Fruit fly (Drosophila melanogaster) whole organism, embryonic: ENCODE measurements around the gene Fum1.

Experiments
- ATbp ChIP-seq: fragments of 200-800 bp; sonication (Bioruptor generic); optimal IDR thresholded peaks from 2 replicates; lab custom pipeline; 2017; ENCODE audit warnings: missing biosample characterization, mild to moderate bottlenecking, missing genetic modification characterization, missing genetic modification reagents
- Awh ChIP-seq: fragments of 200-800 bp; sonication (Bioruptor generic); IDR thresholded peaks from 2 replicates; pipeline ENCODE4, ENCODE4 v1.3.6; 2022; ENCODE audit warnings: missing biosample characterization, missing genetic modification characterization
- CG10366 ChIP-seq: fragments of 200-800 bp; sonication (Bioruptor generic); IDR thresholded peaks from 2 replicates; pipeline ENCODE4 v1.3.6; 2022; ENCODE audit warnings: missing biosample characterization, missing genetic modification characterization
- CG12219 ChIP-seq: fragments of 200-800 bp; sonication (Bioruptor generic); optimal IDR thresholded peaks from 3 replicates; lab custom pipeline; 2018; ENCODE audit warnings: missing biosample characterization, mild to moderate bottlenecking, missing genetic modification characterization
- CG15269 ChIP-seq: fragments of 200-800 bp; sonication (Bioruptor generic); optimal IDR thresholded peaks from 2 replicates; lab custom pipeline; 2018; ENCODE audit warnings: missing biosample characterization, mild to moderate bottlenecking, missing genetic modification characterization, moderate library complexity
- CG17328 ChIP-seq: fragments of 200-800 bp; sonication (Bioruptor generic); IDR thresholded peaks from 2 replicates; pipeline ENCODE4 v1.3.6; 2022; ENCODE audit warnings: missing biosample characterization, missing genetic modification characterization
- CG17568 ChIP-seq: fragments of 200-800 bp; sonication (Bioruptor generic); optimal IDR thresholded peaks from 2 replicates; lab custom pipeline; 2018; ENCODE audit warnings: missing biosample characterization, mild to moderate bottlenecking, missing genetic modification characterization, moderate library complexity
- CG30020 ChIP-seq: fragments of 200-800 bp; optimal IDR thresholded peaks from 2 replicates; lab custom pipeline; 2019; ENCODE audit warnings: missing biosample characterization, mild to moderate bottlenecking, missing genetic modification characterization, moderate library complexity
- CG31365 ChIP-seq: fragments of 200-800 bp; sonication (Bioruptor generic); optimal IDR thresholded peaks from 2 replicates; lab custom pipeline; 2018; ENCODE audit warnings: missing biosample characterization, mild to moderate bottlenecking, missing genetic modification characterization
- CG3163 ChIP-seq: fragments of 200-800 bp; sonication (Bioruptor generic); optimal IDR thresholded peaks from 3 replicates; lab custom pipeline; 2016; ENCODE audit warnings: missing biosample characterization, missing genetic modification characterization
- CG6854 ChIP-seq: fragments of 200-800 bp; sonication (Bioruptor generic); optimal IDR thresholded peaks from 3 replicates; lab custom pipeline; 2017; ENCODE audit warnings: missing biosample characterization, mild to moderate bottlenecking, missing genetic modification characterization
- CG7357 ChIP-seq: fragments of 200-800 bp; sonication (Bioruptor generic); IDR thresholded peaks from 3 replicates; pipeline ENCODE4 v1.3.6; 2022; ENCODE audit warnings: missing biosample characterization, missing genetic modification characterization
- CG7372 ChIP-seq: fragments of 200-800 bp; sonication (Bioruptor generic); IDR thresholded peaks from 2 replicates; pipeline ENCODE4 v1.3.6; 2022; ENCODE audit warnings: missing biosample characterization, missing genetic modification characterization
- D19B ChIP-seq: fragments of 200-800 bp; sonication (Bioruptor generic); optimal IDR thresholded peaks from 2 replicates; lab custom pipeline; 2017; ENCODE audit warnings: missing biosample characterization, mild to moderate bottlenecking, missing genetic modification characterization
- Drgx ChIP-seq: fragments of 200-800 bp; sonication (Bioruptor generic); IDR thresholded peaks from 2 replicates; pipeline ENCODE4 v1.3.6; 2022; ENCODE audit warnings: missing biosample characterization, missing genetic modification characterization
- Eip74EF ChIP-seq, 2 experiments: fragments of 200-800 bp in 1 of 2; fragments of >200 bp in 1 of 2; sonication (Bioruptor generic) in 1 of 2; optimal IDR thresholded peaks; 2 replicates each; lab custom pipeline; 2017 to 2019; ENCODE audit warnings: missing biosample characterization in 2 of 2, missing genetic modification characterization in 2 of 2, mild to moderate bottlenecking in 1 of 2, moderate library complexity in 1 of 2
- Fer1 ChIP-seq: fragments of 200-800 bp; sonication (Bioruptor generic); optimal IDR thresholded peaks from 2 replicates; lab custom pipeline; 2017; ENCODE audit warnings: missing biosample characterization, mild to moderate bottlenecking, missing genetic modification characterization
- HHEX ChIP-seq: fragments of 200-800 bp; sonication (Bioruptor generic); optimal IDR thresholded peaks from 3 replicates; lab custom pipeline; 2017; ENCODE audit warnings: missing biosample characterization, mild to moderate bottlenecking, missing genetic modification characterization, missing genetic modification reagents
- Hr39 ChIP-seq: fragments of >200 bp; optimal IDR thresholded peaks from 2 replicates; lab custom pipeline; 2017
- MBD-R2 ChIP-seq: fragments of 200-800 bp; sonication (Bioruptor generic); IDR thresholded peaks from 2 replicates; pipeline ENCODE4 v1.3.6; 2022; ENCODE audit warnings: missing biosample characterization, missing genetic modification characterization
- Myb ChIP-seq: fragments of 200-800 bp; sonication (Bioruptor generic); optimal IDR thresholded peaks from 2 replicates; lab custom pipeline; 2016; ENCODE audit warnings: missing biosample characterization, missing genetic modification characterization
- NC2β ChIP-seq: fragments of 200-800 bp; sonication (Bioruptor generic); optimal IDR thresholded peaks from 2 replicates; lab custom pipeline; 2016; ENCODE audit warnings: missing biosample characterization, missing genetic modification characterization
- PHDP ChIP-seq: fragments of 200-800 bp; sonication (Bioruptor generic); optimal IDR thresholded peaks from 3 replicates; lab custom pipeline; 2018; ENCODE audit warnings: missing biosample characterization, mild to moderate bottlenecking, missing genetic modification characterization, moderate library complexity
- Rfx ChIP-seq: fragments of 200-800 bp; sonication (Bioruptor generic); IDR thresholded peaks from 2 replicates; pipeline ENCODE4 v1.3.6; 2022; ENCODE audit warnings: missing biosample characterization, missing genetic modification characterization
- Spps ChIP-seq: fragments of 200-800 bp; sonication (Bioruptor generic); optimal IDR thresholded peaks from 2 replicates; lab custom pipeline; 2018; ENCODE audit warnings: missing biosample characterization, mild to moderate bottlenecking, missing genetic modification characterization
- aop ChIP-seq: fragments of 200-800 bp; sonication (Bioruptor generic); IDR thresholded peaks from 2 replicates; pipeline ENCODE4 v1.3.6; 2022; ENCODE audit warnings: missing biosample characterization, missing genetic modification characterization
- bab2 ChIP-seq: fragments of 200-800 bp; sonication (Bioruptor generic); optimal IDR thresholded peaks from 2 replicates; lab custom pipeline; 2016; ENCODE audit warnings: missing biosample characterization, missing genetic modification characterization
- bowl ChIP-seq: fragments of 200-800 bp; sonication (Bioruptor generic); IDR thresholded peaks from 2 replicates; pipeline ENCODE4 v1.3.6; 2022; ENCODE audit warnings: missing biosample characterization, missing genetic modification characterization
- bsh ChIP-seq, 2 experiments: fragments of 200-800 bp; sonication (Bioruptor generic); optimal IDR thresholded peaks; 2 replicates each; lab custom pipeline; 2017 to 2018; ENCODE audit warnings: mild to moderate bottlenecking in 2 of 2, missing biosample characterization in 2 of 2, missing genetic modification characterization in 2 of 2, moderate library complexity in 1 of 2
- cg ChIP-seq: fragments of 200-800 bp; sonication (Bioruptor generic); optimal IDR thresholded peaks from 3 replicates; lab custom pipeline; 2019; ENCODE audit warnings: missing biosample characterization, mild to moderate bottlenecking, missing genetic modification characterization, moderate library complexity
- ci ChIP-seq: fragments of 200-800 bp; sonication (Bioruptor generic); IDR thresholded peaks from 3 replicates; pipeline ENCODE4 v1.3.6; 2022; ENCODE audit warnings: missing biosample characterization, missing genetic modification characterization
- crol ChIP-seq: fragments of 200-800 bp; sonication (Bioruptor generic); IDR thresholded peaks from 2 replicates; pipeline ENCODE4 v1.3.6; 2022; ENCODE audit warnings: missing biosample characterization, missing genetic modification characterization
- danr ChIP-seq: fragments of 200-800 bp; sonication (Bioruptor generic); IDR thresholded peaks from 2 replicates; pipeline ENCODE4 v1.3.6; 2022; ENCODE audit warnings: missing biosample characterization, missing genetic modification characterization
- exex ChIP-seq: fragments of 200-800 bp; sonication (Bioruptor generic); optimal IDR thresholded peaks from 4 replicates; lab custom pipeline; 2018; ENCODE audit warnings: missing biosample characterization, mild to moderate bottlenecking, missing genetic modification characterization, moderate library complexity
- gem ChIP-seq: fragments of 200-800 bp; sonication (Bioruptor generic); optimal IDR thresholded peaks from 2 replicates; lab custom pipeline; 2019; ENCODE audit warnings: missing biosample characterization, mild to moderate bottlenecking, missing genetic modification characterization, moderate library complexity
- hbn ChIP-seq: fragments of 200-800 bp; sonication (Bioruptor generic); IDR thresholded peaks from 2 replicates; pipeline ENCODE4 v1.3.6; 2022; ENCODE audit warnings: missing biosample characterization, missing genetic modification characterization; ENCODE audit not compliant: partially characterized antibody
- inv ChIP-seq: fragments of 200-800 bp; sonication (Bioruptor generic); IDR thresholded peaks from 2 replicates; pipeline ENCODE4 v1.3.6; 2022; ENCODE audit warnings: missing biosample characterization, missing genetic modification characterization; ENCODE audit not compliant: partially characterized antibody
- kay ChIP-seq: fragments of 200-800 bp; sonication (Bioruptor generic); optimal IDR thresholded peaks from 2 replicates; lab custom pipeline; 2016; ENCODE audit warnings: missing biosample characterization, missing genetic modification characterization
- lbe ChIP-seq: fragments of 200-800 bp; sonication (Bioruptor generic); optimal IDR thresholded peaks from 2 replicates; lab custom pipeline; 2016; ENCODE audit warnings: missing biosample characterization, mild to moderate bottlenecking, missing genetic modification characterization
- luna ChIP-seq: fragments of 200-800 bp; sonication (Bioruptor generic); optimal IDR thresholded peaks from 2 replicates; lab custom pipeline; 2016; ENCODE audit warnings: missing biosample characterization, missing genetic modification characterization
- nmo ChIP-seq: fragments of 200-800 bp; sonication (Bioruptor generic); optimal IDR thresholded peaks from 2 replicates; lab custom pipeline; 2018; ENCODE audit warnings: missing biosample characterization, mild to moderate bottlenecking, missing genetic modification characterization, moderate library complexity
- prd ChIP-seq, 3 experiments: fragments of >200 bp in 2 of 3; fragments of 200-800 bp in 1 of 3; sonication (Bioruptor generic) in 1 of 3; optimal IDR thresholded peaks in 2 of 3; IDR thresholded peaks in 1 of 3; 2 replicates in 2 of 3; 3 replicates in 1 of 3; pipeline versions ENCODE4 v1.3.6 to Lab custom; 2017 to 2022; ENCODE audit warnings: missing biosample characterization in 1 of 3, missing genetic modification characterization in 1 of 3
- pros ChIP-seq: fragments of 200-800 bp; sonication (Bioruptor generic); optimal IDR thresholded peaks from 3 replicates; lab custom pipeline; 2019; ENCODE audit warnings: missing biosample characterization, mild to moderate bottlenecking, missing genetic modification characterization, moderate library complexity
- sens ChIP-seq: fragments of 200-800 bp; sonication (Bioruptor generic); peaks from one replicate; lab custom pipeline; 2016; ENCODE audit warnings: missing biosample characterization, missing genetic modification characterization
- slbo ChIP-seq: fragments of 200-800 bp; sonication (Bioruptor generic); IDR thresholded peaks from 2 replicates; pipeline ENCODE4 v1.3.6; 2022; ENCODE audit warnings: missing biosample characterization, missing genetic modification characterization
- sob ChIP-seq: fragments of 200-800 bp; sonication (Bioruptor generic); IDR thresholded peaks from 2 replicates; pipeline ENCODE4 v1.3.6; 2022; ENCODE audit warnings: missing biosample characterization, missing genetic modification characterization
- tup ChIP-seq: fragments of 200-800 bp; sonication (Bioruptor generic); optimal IDR thresholded peaks from 2 replicates; lab custom pipeline; 2016; ENCODE audit warnings: missing biosample characterization, mild to moderate bottlenecking, missing genetic modification characterization, moderate library complexity
- vfl ChIP-seq: fragments of 200-800 bp; sonication (Bioruptor generic); optimal IDR thresholded peaks from 2 replicates; lab custom pipeline; 2016; ENCODE audit warnings: missing biosample characterization, missing genetic modification characterization
- wdn ChIP-seq: fragments of 200-800 bp; sonication (Bioruptor generic); IDR thresholded peaks from 2 replicates; pipeline ENCODE4 v1.3.6; 2022; ENCODE audit warnings: missing biosample characterization, missing genetic modification characterization
- wor ChIP-seq: fragments of 200-800 bp; sonication (Bioruptor generic); IDR thresholded peaks from 2 replicates; pipeline ENCODE4 v1.3.6; 2022; ENCODE audit warnings: missing biosample characterization, missing genetic modification characterization

Gene Fum1

DNA sequence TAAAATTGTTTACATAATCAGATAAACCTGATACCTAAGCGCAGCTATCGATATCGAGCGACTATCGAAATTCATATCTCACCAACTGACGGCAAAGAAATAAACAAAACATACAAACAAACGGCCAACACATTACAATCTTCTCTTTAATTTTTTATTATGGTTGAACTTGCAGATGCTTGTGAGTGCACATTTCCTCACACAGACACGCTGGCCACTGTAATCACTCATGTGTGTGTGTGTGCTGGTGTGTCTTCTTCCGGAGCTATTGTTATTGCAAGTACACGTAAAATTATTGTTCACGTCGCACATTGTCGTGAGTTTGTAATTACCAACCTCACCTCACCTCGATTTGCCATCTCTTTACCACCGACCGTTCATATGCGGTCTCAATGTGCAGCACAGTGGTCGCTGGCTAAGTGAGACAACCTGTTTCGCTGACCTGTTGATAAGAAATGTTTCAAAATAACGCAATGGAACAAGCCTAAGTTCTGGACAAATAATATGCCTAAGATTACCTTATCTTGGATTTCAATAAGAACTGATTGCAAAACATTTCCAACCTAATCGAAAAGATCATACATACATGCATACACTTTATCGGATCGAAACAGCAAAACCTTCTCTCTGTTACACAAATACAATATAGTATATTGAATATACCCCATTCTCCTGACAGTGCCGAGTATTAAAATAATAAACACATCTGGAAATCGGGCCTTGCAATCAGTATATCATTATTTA is 27.0 kb downstream of the Fum1 start (continued):
- TF ChIP-seq Awh (no peak), D19B (GFP tag; lab: Kevin White, UChicago) (no peak), CG17568 (GFP tag; lab: Kevin White, UChicago) (no peak), Spps (tag; lab: Kevin White, UChicago) (no peak), lbe (no peak), cg (peak; percentile 58), CG7372 (GFP tag; lab: Robert Waterston, UW) (no peak), HHEX (GFP tag; lab: Kevin White, UChicago) (no peak), MBD-R2 (GFP tag; lab: Robert Waterston, UW) (0 out of 2 replicates have a peak, but pooled peaks have one; percentile 11), PHDP (tag; lab: Kevin White, UChicago) (no peak), tup (GFP tag; lab: Kevin White, UChicago) (no peak), ci (GFP tag; lab: Robert Waterston, UW) (peak; percentile 40; the same call in 1 of the 3 replicates), CG3163 (no peak), Hr39 (lab: Kevin White, UChicago) (no peak), Rfx (GFP tag; lab: Robert Waterston, UW) (no peak), CG12219 (no peak), vfl (GFP tag; lab: Kevin White, UChicago) (no peak), wdn (no peak), sob (GFP tag; lab: Robert Waterston, UW) (no peak), Fer1 (GFP tag; lab: Kevin White, UChicago) (no peak), exex (tag; lab: Kevin White, UChicago) (peak; percentile 63), Drgx (GFP tag; lab: Robert Waterston, UW) (peak; percentile 32; the same call in 1 of the 2 replicates), bsh (GFP tag; optimal IDR thresholded peaks at IDR 0.05; lab: Kevin White, UChicago) (peak in 1 of 2 experiments; percentile 11), hbn (GFP tag; lab: Robert Waterston, UW) (no peak), aop (GFP tag; lab: Robert Waterston, UW) (no peak), Myb (no peak), CG10366 (GFP tag; lab: Robert Waterston, UW) (no peak), CG31365 (tag; lab: Kevin White, UChicago) (no peak), CG6854 (GFP tag; lab: Kevin White, UChicago) (no peak), nmo (GFP tag; lab: Kevin White, UChicago) (peak; percentile 5), danr (GFP tag; lab: Robert Waterston, UW) (no peak), CG30020 (no peak), NC2β (GFP tag; lab: Kevin White, UChicago) (no peak), CG17328 (no peak), gem (peak; percentile 18), CG15269 (peak; percentile 9), ATbp (GFP tag; lab: Kevin White, UChicago) (peak; percentile 2), slbo (GFP tag; lab: Robert Waterston, UW) (peak; percentile 12; the same call in 1 of the 2 replicates), CG7357 (GFP tag; lab: Robert Waterston, UW) (no peak), bowl (no peak), pros (no peak), luna (GFP tag; lab: Kevin White, UChicago) (no peak), prd (optimal IDR thresholded peaks at IDR 0.05; lab: Kevin White, UChicago) (no peak), prd (GFP tag; IDR thresholded peaks at IDR 0.05; lab: Robert Waterston, UW) (peak; percentile 22; the same call in 1 of the 3 replicates), Eip74EF (GFP tag; optimal IDR thresholded peaks at IDR 0.05; lab: Kevin White, UChicago) (no peak), bab2 (GFP tag; lab: Kevin White, UChicago) (no peak), kay (no peak), wor (no peak), crol (GFP tag; lab: Robert Waterston, UW) (peak; percentile 59), inv (GFP tag; lab: Robert Waterston, UW) (no peak), sens (GFP tag; lab: Kevin White, UChicago) (peak; percentile 74)
